Worm (Caenorhabditis elegans) whole organism, L3 larva: ENCODE measurements around the gene rec-8.

ENCODE experiments used
- aly-2 ChIP-seq: fragments of 150-350 bp; optimal IDR thresholded peaks from 2 replicates; lab custom pipeline; 2014; ENCODE audit warnings: missing biosample characterization, missing genetic modification characterization
- lin-15B ChIP-seq: fragments of 150-350 bp; optimal IDR thresholded peaks from 2 replicates; lab custom pipeline; 2014; ENCODE audit warnings: missing biosample characterization, missing genetic modification characterization
- ztf-4 ChIP-seq: fragments of 150-350 bp; optimal IDR thresholded peaks from 2 replicates; lab custom pipeline; 2014; ENCODE audit warnings: missing biosample characterization, missing genetic modification characterization

ce11 chrIV:13381823-13382222 is 28.8 kb upstream of the rec-8 start, which contains the start of gene emc-3:
- no peak for TF ChIP-seq aly-2
- TF ChIP-seq ztf-4 (tag; lab: Kevin White, UChicago) = no peak
- TF ChIP-seq lin-15B (tag; lab: Kevin White, UChicago) = no peak
